Fruit fly (Drosophila melanogaster) whole organism, prepupa: Measurements from ENCODE around the gene CCHa1.

Experiments used
- Blimp-1 ChIP-seq: fragments of 200-800 bp; sonication (Bioruptor generic); optimal IDR thresholded peaks from 3 replicates; lab custom pipeline; 2017; ENCODE audit warnings: missing biosample characterization, missing genetic modification characterization, mild to moderate bottlenecking, moderate library complexity, missing genetic modification reagents
- CG10631 ChIP-seq: fragments of 200-800 bp; sonication (Bioruptor generic); optimal IDR thresholded peaks from 2 replicates; lab custom pipeline; 2016; ENCODE audit warnings: missing biosample characterization, missing genetic modification characterization
- CG15336 ChIP-seq: fragments of 200-800 bp; sonication (Bioruptor generic); IDR thresholded peaks from 2 replicates; pipeline ENCODE4 v1.3.6; 2022; ENCODE audit warnings: missing biosample characterization, missing genetic modification characterization
- CG1621 ChIP-seq: fragments of 200-800 bp; sonication (Bioruptor generic); optimal IDR thresholded peaks from 3 replicates; lab custom pipeline; 2018; ENCODE audit warnings: missing biosample characterization, mild to moderate bottlenecking, missing genetic modification characterization
- CG3032 ChIP-seq: fragments of 200-800 bp; optimal IDR thresholded peaks from 2 replicates; lab custom pipeline; 2019; ENCODE audit warnings: missing biosample characterization, mild to moderate bottlenecking, missing genetic modification characterization, moderate library complexity
- CG31627 ChIP-seq: fragments of 200-800 bp; sonication (Bioruptor generic); optimal IDR thresholded peaks from 3 replicates; lab custom pipeline; 2016; ENCODE audit warnings: missing biosample characterization, missing genetic modification characterization
- CG32006 ChIP-seq: fragments of 200-800 bp; sonication (Bioruptor generic); optimal IDR thresholded peaks from 3 replicates; lab custom pipeline; 2017; ENCODE audit warnings: missing biosample characterization, mild to moderate bottlenecking, missing genetic modification characterization
- CG3919 ChIP-seq: fragments of 200-800 bp; sonication (Bioruptor generic); optimal IDR thresholded peaks from 3 replicates; lab custom pipeline; 2016; ENCODE audit warnings: missing biosample characterization, missing genetic modification characterization
- CG4318 ChIP-seq: fragments of 200-800 bp; sonication (Bioruptor generic); optimal IDR thresholded peaks from 3 replicates; lab custom pipeline; 2017; ENCODE audit warnings: missing biosample characterization, mild to moderate bottlenecking, missing genetic modification characterization
- CG6163 ChIP-seq: fragments of 200-800 bp; sonication (Bioruptor generic); IDR thresholded peaks from 3 replicates; pipeline ENCODE4 v1.3.6; 2022; ENCODE audit warnings: missing biosample characterization, missing genetic modification characterization
- CG6276 ChIP-seq: fragments of 200-800 bp; sonication (Bioruptor generic); optimal IDR thresholded peaks from 2 replicates; lab custom pipeline; 2017; ENCODE audit warnings: missing biosample characterization, mild to moderate bottlenecking, missing genetic modification characterization
- CG6792 ChIP-seq: fragments of 200-800 bp; sonication (Bioruptor generic); optimal IDR thresholded peaks from 3 replicates; lab custom pipeline; 2016; ENCODE audit warnings: missing biosample characterization, missing genetic modification characterization
- CG6808 ChIP-seq: fragments of 200-800 bp; sonication (Bioruptor generic); optimal IDR thresholded peaks from 3 replicates; lab custom pipeline; 2017; ENCODE audit warnings: missing biosample characterization, missing genetic modification characterization, mild to moderate bottlenecking, moderate library complexity, missing genetic modification reagents
- CG6854 ChIP-seq: fragments of 200-800 bp; sonication (Bioruptor generic); optimal IDR thresholded peaks from 2 replicates; lab custom pipeline; 2017; ENCODE audit warnings: missing biosample characterization, mild to moderate bottlenecking, missing genetic modification characterization
- CG8319 ChIP-seq: fragments of 200-800 bp; sonication (Bioruptor generic); optimal IDR thresholded peaks from 3 replicates; lab custom pipeline; 2016; ENCODE audit warnings: missing biosample characterization, missing genetic modification characterization
- CG8632 ChIP-seq: fragments of 200-800 bp; sonication (Bioruptor generic); optimal IDR thresholded peaks from 3 replicates; lab custom pipeline; 2016; ENCODE audit warnings: missing biosample characterization, missing genetic modification characterization
- CG9139 ChIP-seq: fragments of 200-800 bp; sonication (Bioruptor generic); optimal IDR thresholded peaks from 3 replicates; lab custom pipeline; 2017; ENCODE audit warnings: missing biosample characterization, mild to moderate bottlenecking, missing genetic modification characterization
- Eip75B ChIP-seq: fragments of 200-800 bp; sonication (Bioruptor generic); optimal IDR thresholded peaks from 3 replicates; lab custom pipeline; 2016; ENCODE audit warnings: missing biosample characterization, missing genetic modification characterization
- Eip78C ChIP-seq: fragments of 200-800 bp; sonication (Bioruptor generic); peaks from one replicate; lab custom pipeline; 2016; ENCODE audit warnings: missing biosample characterization, missing genetic modification characterization
- Eip93F ChIP-seq: fragments of 200-800 bp; sonication (Bioruptor generic); optimal IDR thresholded peaks from 2 replicates; lab custom pipeline; 2016; ENCODE audit warnings: missing biosample characterization, mild to moderate bottlenecking, missing genetic modification characterization
- Ets21C ChIP-seq: fragments of 200-800 bp; sonication (Bioruptor generic); optimal IDR thresholded peaks from 3 replicates; lab custom pipeline; 2016; ENCODE audit warnings: missing biosample characterization, missing genetic modification characterization
- Ets96B ChIP-seq: fragments of 200-800 bp; optimal IDR thresholded peaks from 2 replicates; lab custom pipeline; 2019; ENCODE audit warnings: missing biosample characterization, mild to moderate bottlenecking, missing genetic modification characterization, moderate library complexity
- Gug ChIP-seq: fragments of 200-800 bp; sonication (Bioruptor generic); IDR thresholded peaks from 2 replicates; pipeline ENCODE4 v1.3.6; 2022; ENCODE audit warnings: missing biosample characterization, missing genetic modification characterization
- Hr38 ChIP-seq: sonication (Bioruptor generic); optimal IDR thresholded peaks from 2 replicates; lab custom pipeline; 2016; ENCODE audit warnings: missing biosample characterization, missing genetic modification characterization
- Hr39 ChIP-seq: fragments of 200-800 bp; sonication (Bioruptor generic); optimal IDR thresholded peaks from 2 replicates; lab custom pipeline; 2016; ENCODE audit warnings: missing biosample characterization, missing genetic modification characterization
- OdsH ChIP-seq: fragments of 200-800 bp; sonication (Bioruptor generic); optimal IDR thresholded peaks from 3 replicates; lab custom pipeline; 2016; ENCODE audit warnings: missing biosample characterization, missing genetic modification characterization
- Smox ChIP-seq: fragments of 200-800 bp; sonication (Bioruptor generic); optimal IDR thresholded peaks from 3 replicates; lab custom pipeline; 2016; ENCODE audit warnings: missing biosample characterization, missing genetic modification characterization
- Sox102F ChIP-seq: fragments of 200-800 bp; sonication (Bioruptor generic); optimal IDR thresholded peaks from 2 replicates; lab custom pipeline; 2016; ENCODE audit warnings: missing biosample characterization, mild to moderate bottlenecking, missing genetic modification characterization
- Sox14 ChIP-seq: fragments of 200-800 bp; sonication (Bioruptor generic); optimal IDR thresholded peaks from 3 replicates; lab custom pipeline; 2016; ENCODE audit warnings: missing biosample characterization, missing genetic modification characterization
- Sox15 ChIP-seq: fragments of 200-800 bp; sonication (Bioruptor generic); optimal IDR thresholded peaks from 3 replicates; lab custom pipeline; 2016; ENCODE audit warnings: missing biosample characterization, missing genetic modification characterization
- achi ChIP-seq: fragments of 200-800 bp; sonication (Bioruptor generic); optimal IDR thresholded peaks from 3 replicates; lab custom pipeline; 2016; ENCODE audit warnings: missing biosample characterization, missing genetic modification characterization
- dac ChIP-seq: fragments of 200-800 bp; sonication (Bioruptor generic); optimal IDR thresholded peaks from 2 replicates; lab custom pipeline; 2017; ENCODE audit warnings: missing biosample characterization, mild to moderate bottlenecking, missing genetic modification characterization
- dsx ChIP-seq: fragments of 200-800 bp; optimal IDR thresholded peaks from 3 replicates; lab custom pipeline; 2019; ENCODE audit warnings: missing biosample characterization, mild to moderate bottlenecking, missing genetic modification characterization, moderate library complexity; ENCODE audit not compliant: poor library complexity, severe bottlenecking
- eg ChIP-seq: fragments of 200-800 bp; sonication (Bioruptor generic); IDR thresholded peaks from 3 replicates; pipeline ENCODE4 v1.3.6; 2022; ENCODE audit warnings: missing biosample characterization, missing genetic modification characterization
- fd59A ChIP-seq: fragments of 200-800 bp; sonication (Bioruptor generic); optimal IDR thresholded peaks from 2 replicates; lab custom pipeline; 2017; ENCODE audit warnings: missing biosample characterization, mild to moderate bottlenecking, missing genetic modification characterization, missing genetic modification reagents
- fkh ChIP-seq: fragments of 200-800 bp; sonication (Bioruptor generic); optimal IDR thresholded peaks from 3 replicates; lab custom pipeline; 2017; ENCODE audit warnings: missing biosample characterization, mild to moderate bottlenecking, missing genetic modification characterization, moderate library complexity
- spab ChIP-seq: fragments of 200-800 bp; sonication (Bioruptor generic); optimal IDR thresholded peaks from 2 replicates; lab custom pipeline; 2017; ENCODE audit warnings: missing biosample characterization, mild to moderate bottlenecking, missing genetic modification characterization, missing genetic modification reagents
- ss ChIP-seq, 2 experiments: fragments of 200-800 bp; sonication (Bioruptor generic); optimal IDR thresholded peaks; 2 replicates in 1 of 2; 3 replicates in 1 of 2; lab custom pipeline; 2017 to 2018; ENCODE audit warnings: mild to moderate bottlenecking in 2 of 2, missing biosample characterization in 2 of 2, missing genetic modification characterization in 2 of 2, moderate library complexity in 1 of 2
- svp ChIP-seq: fragments of 200-800 bp; sonication (Bioruptor generic); peaks from one replicate; lab custom pipeline; 2016; ENCODE audit warnings: missing biosample characterization, missing genetic modification characterization
- vri ChIP-seq: fragments of 200-800 bp; sonication (Bioruptor generic); optimal IDR thresholded peaks from 3 replicates; lab custom pipeline; 2016; ENCODE audit warnings: missing biosample characterization, mild to moderate bottlenecking, missing genetic modification characterization

CCHa1 gene

dm6 chr3R:14108158-14108921 is 11.7 kb upstream of the CCHa1 start, which contains the start of gene CG12402 (continued):
- peak; percentile 49 for TF ChIP-seq CG6792 (GFP tag; lab: Kevin White, UChicago)
- peak; percentile 60 for TF ChIP-seq CG3919 (GFP tag; lab: Kevin White, UChicago)
- TF ChIP-seq CG8319 (GFP tag; lab: Kevin White, UChicago), result no peak
- TF ChIP-seq fd59A (GFP tag; lab: Kevin White, UChicago), result peak; percentile 18
- TF ChIP-seq CG6163 (GFP tag; lab: Robert Waterston, UW), result peak; percentile 57; the same call in 1 of the 3 replicates
- peak; percentile 64 for TF ChIP-seq vri (GFP tag; lab: Kevin White, UChicago)
- TF ChIP-seq Sox15 (GFP tag; lab: Kevin White, UChicago), result no peak
- TF ChIP-seq Sox102F (GFP tag; lab: Kevin White, UChicago), result peak; percentile 26
- peak; percentile 43 for TF ChIP-seq CG6276
- TF ChIP-seq, all 60 proteins: peak for 35

- TF ChIP-seq Blimp-1 (no peak), Hr39 (no peak), Sox102F (GFP tag; lab: Kevin White, UChicago) (no peak), CG3032 (tag; lab: Kevin White, UChicago) (no peak), Sox15 (GFP tag; lab: Kevin White, UChicago) (no peak), CG6854 (no peak)
Observed at dm6 chr3R:14107597-14107996, 11.0 kb upstream of the CCHa1 start.

dm6 chr3R:14103022-14103421 is 6.4 kb upstream of the CCHa1 start, which contains the start of gene PK1-R:
PK1-R (minus strand) TSS chr3R:14103122.
- TF ChIP-seq Eip93F (GFP tag; lab: Kevin White, UChicago), result no peak
- TF ChIP-seq CG9139 (GFP tag; lab: Kevin White, UChicago), result no peak
- TF ChIP-seq CG4318, result no peak
- no peak for TF ChIP-seq CG8632 (GFP tag; lab: Kevin White, UChicago)
- TF ChIP-seq spab (GFP tag; lab: Kevin White, UChicago), result no peak

- TF ChIP-seq Ets21C (GFP tag; lab: Kevin White, UChicago) (no peak), spab (GFP tag; lab: Kevin White, UChicago) (no peak), CG6276 (no peak), CG6792 (GFP tag; lab: Kevin White, UChicago) (no peak), Gug (no peak), fkh (GFP tag; lab: Kevin White, UChicago) (no peak), CG1621 (tag; lab: Kevin White, UChicago) (no peak), Sox15 (GFP tag; lab: Kevin White, UChicago) (no peak), dac (no peak), Hr38 (GFP tag; lab: Kevin White, UChicago) (no peak), CG6854 (no peak), Hr39 (no peak), Sox14 (GFP tag; lab: Kevin White, UChicago) (no peak), CG6163 (GFP tag; lab: Robert Waterston, UW) (no peak), Smox (GFP tag; lab: Kevin White, UChicago) (no peak), CG10631 (GFP tag; lab: Kevin White, UChicago) (no peak), CG3919 (GFP tag; lab: Kevin White, UChicago) (no peak), Eip93F (GFP tag; lab: Kevin White, UChicago) (no peak), CG6808 (GFP tag; lab: Kevin White, UChicago) (no peak), Ets96B (tag; lab: Kevin White, UChicago) (no peak)
- TF ChIP-seq, all 60 proteins: peak for 0
Observed at dm6 chr3R:14100962-14101361, 4.3 kb upstream of the CCHa1 start.

- no peak for TF ChIP-seq Eip93F (GFP tag; lab: Kevin White, UChicago)
- no peak for TF ChIP-seq dsx
- TF ChIP-seq CG4318, result no peak
- no peak for TF ChIP-seq Sox15 (GFP tag; lab: Kevin White, UChicago)
- no peak for TF ChIP-seq CG10631 (GFP tag; lab: Kevin White, UChicago)
- no peak for TF ChIP-seq Sox102F (GFP tag; lab: Kevin White, UChicago)
- TF ChIP-seq Eip78C (GFP tag; lab: Kevin White, UChicago), result peak; percentile 58
- no peak for TF ChIP-seq Eip75B (GFP tag; lab: Kevin White, UChicago)
- TF ChIP-seq CG8632 (GFP tag; lab: Kevin White, UChicago), result no peak
- no peak for TF ChIP-seq Blimp-1
- TF ChIP-seq eg, result peak; percentile 20; the same call in 1 of the 3 replicates
- no peak for TF ChIP-seq CG32006 (GFP tag; lab: Kevin White, UChicago)
- no peak for TF ChIP-seq Hr38 (GFP tag; lab: Kevin White, UChicago)
- TF ChIP-seq OdsH (GFP tag; lab: Kevin White, UChicago), result no peak
- TF ChIP-seq achi, result no peak
- TF ChIP-seq CG15336 (GFP tag; lab: Robert Waterston, UW), result no peak
- peak; percentile 1 for TF ChIP-seq CG31627 (GFP tag; lab: Kevin White, UChicago)
- TF ChIP-seq svp (GFP tag; lab: Kevin White, UChicago), result peak; percentile 44
- no peak for TF ChIP-seq ss (GFP tag; optimal IDR thresholded peaks at IDR 0.05; lab: Kevin White, UChicago)
Observed at dm6 chr3R:14098527-14099109, 2.0 kb upstream of the CCHa1 start.
